Fruit fly (Drosophila melanogaster): ENCODE results near the gene CG6013.

CG6013 gene

DNA sequence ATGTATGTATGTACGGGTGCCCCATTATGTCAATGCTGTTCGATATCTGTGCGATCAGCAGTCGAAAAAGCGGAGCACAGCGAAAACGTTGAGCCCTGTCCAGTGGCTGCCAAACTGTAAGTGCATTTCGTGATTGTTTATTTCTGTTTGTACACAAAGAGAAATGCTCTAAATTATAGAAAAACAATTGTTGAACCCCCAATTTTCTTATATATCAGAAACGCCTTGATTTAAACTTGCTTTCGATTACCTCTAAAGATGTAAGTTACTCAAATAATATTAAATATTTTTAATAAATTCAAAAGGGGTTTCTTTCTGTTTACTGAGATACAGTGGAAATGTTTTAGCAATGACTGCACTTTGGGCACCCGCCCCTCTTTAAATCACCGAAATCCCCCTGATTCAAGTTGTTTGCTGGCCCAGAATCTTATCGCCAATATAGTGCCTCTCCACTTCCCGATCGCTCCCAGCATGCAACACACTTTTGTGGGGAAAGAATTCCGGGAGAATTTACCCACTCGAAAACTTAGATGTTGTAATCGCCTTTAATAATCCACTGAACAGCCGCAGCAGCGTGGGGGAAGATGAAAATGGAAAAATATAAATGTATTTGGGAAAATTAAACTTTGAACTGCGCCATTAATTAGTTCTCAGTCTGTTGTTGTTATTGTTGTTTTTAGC is 16.4 kb upstream of the CG6013 start (continued):
- TF ChIP-seq CG9215 (GFP tag; IDR thresholded peaks at IDR 0.05): no peak
- TF ChIP-seq gem (tag; optimal IDR thresholded peaks at IDR 0.05): peak; percentile 74
- no peak for TF ChIP-seq Nf-YA (GFP tag; IDR thresholded peaks at IDR 0.05)
- no peak for TF ChIP-seq sima (GFP tag; optimal IDR thresholded peaks at IDR 0.05)
- TF ChIP-seq HHEX (GFP tag; optimal IDR thresholded peaks at IDR 0.05): peak; percentile 3
- TF ChIP-seq Hr51 (GFP tag; optimal IDR thresholded peaks at IDR 0.05): peak in 1 of 2 experiments; percentile 31
- no peak for TF ChIP-seq CG8359 (GFP tag; optimal IDR thresholded peaks at IDR 0.05; ENCODE audit: borderline replicate concordance)
- TF ChIP-seq dmrt99B (tag; optimal IDR thresholded peaks at IDR 0.05): peak; percentile 70
- no peak for TF ChIP-seq chn (GFP tag; optimal IDR thresholded peaks at IDR 0.05)
- TF ChIP-seq PHDP (tag; optimal IDR thresholded peaks at IDR 0.05): peak; percentile 37
- TF ChIP-seq hbn (GFP tag; IDR thresholded peaks at IDR 0.05; ENCODE audit: partially characterized antibody): no peak
- no peak for TF ChIP-seq pnt (GFP tag; optimal IDR thresholded peaks at IDR 0.05)
- no peak for TF ChIP-seq CG6175 (GFP tag; IDR thresholded peaks at IDR 0.05)
- TF ChIP-seq CG30403 (GFP tag; optimal IDR thresholded peaks at IDR 0.05): peak; percentile 31
- no peak for TF ChIP-seq ro (GFP tag; IDR thresholded peaks at IDR 0.05)
- TF ChIP-seq run (tag; optimal IDR thresholded peaks at IDR 0.05): no peak
- no peak for TF ChIP-seq otp (GFP tag; IDR thresholded peaks at IDR 0.05)
- TF ChIP-seq CG7987 (GFP tag; optimal IDR thresholded peaks at IDR 0.05): no peak
- TF ChIP-seq CG14860 (GFP tag; IDR thresholded peaks at IDR 0.05; ENCODE audit: partially characterized antibody): no peak
- no peak for TF ChIP-seq ato (GFP tag; IDR thresholded peaks at IDR 0.05; ENCODE audit: partially characterized antibody)
- TF ChIP-seq bcd (GFP tag; optimal IDR thresholded peaks at IDR 0.05): no peak
- TF ChIP-seq chif (GFP tag; optimal IDR thresholded peaks at IDR 0.05): peak in 1 of 2 experiments; percentile 15
- no peak for TF ChIP-seq pita (GFP tag; optimal IDR thresholded peaks at IDR 0.05)
- TF ChIP-seq CG33557 (GFP tag; optimal IDR thresholded peaks at IDR 0.05): no peak
- no peak for TF ChIP-seq Gsc (GFP tag; IDR thresholded peaks at IDR 0.05)
- no peak for TF ChIP-seq CG30431 (GFP tag; optimal IDR thresholded peaks at IDR 0.05)
- TF ChIP-seq z (GFP tag; IDR thresholded peaks at IDR 0.05): 0 out of 3 replicates have a peak, but pooled peaks have one; percentile 30
- TF ChIP-seq pan (optimal IDR thresholded peaks at IDR 0.05): no peak
- TF ChIP-seq pan (GFP tag; optimal IDR thresholded peaks at IDR 0.05 in 1 of 2, IDR thresholded peaks at IDR 0.05 in 1 of 2): peak in 1 of 2 experiments; percentile 71
- TF ChIP-seq CG7357 (GFP tag; IDR thresholded peaks at IDR 0.05): no peak
- no peak; the same call in 1 of the 2 replicates for TF ChIP-seq CG5953 (GFP tag; IDR thresholded peaks at IDR 0.05)
- peak; percentile 24 for TF ChIP-seq CG18599 (GFP tag; optimal IDR thresholded peaks at IDR 0.05)
- TF ChIP-seq Adf1 (GFP tag; IDR thresholded peaks at IDR 0.05): no peak
- TF ChIP-seq CG4360 (GFP tag; IDR thresholded peaks at IDR 0.05): peak; percentile 39; the same call in 1 of the 2 replicates
- peak; percentile 34; the same call in 1 of the 2 replicates for TF ChIP-seq peb (GFP tag; IDR thresholded peaks at IDR 0.05)
- no peak for TF ChIP-seq cg (GFP tag; optimal IDR thresholded peaks at IDR 0.05)
- TF ChIP-seq Dfd (GFP tag; optimal IDR thresholded peaks at IDR 0.05): no peak
- peak; percentile 94 for TF ChIP-seq CG6654 (GFP tag; optimal IDR thresholded peaks at IDR 0.05)
- TF ChIP-seq CG15479 (GFP tag; optimal IDR thresholded peaks at IDR 0.05): no peak
- no peak for TF ChIP-seq CG33213 (GFP tag; optimal IDR thresholded peaks at IDR 0.05)
- TF ChIP-seq CG7839 (tag; optimal IDR thresholded peaks at IDR 0.05): peak; percentile 60
- no peak for TF ChIP-seq CG17568 (GFP tag; optimal IDR thresholded peaks at IDR 0.05)
- TF ChIP-seq CG11085 (GFP tag; IDR thresholded peaks at IDR 0.05): no peak
- TF ChIP-seq Hsf (GFP tag; optimal IDR thresholded peaks at IDR 0.05): no peak
- no peak for TF ChIP-seq hb (GFP tag; IDR thresholded peaks at IDR 0.05; ENCODE audit: partially characterized antibody)
- no peak for TF ChIP-seq Kr (GFP tag; optimal IDR thresholded peaks at IDR 0.05)
- TF ChIP-seq odd (GFP tag; optimal IDR thresholded peaks at IDR 0.05): no peak
- 0 out of 3 replicates have a peak, but pooled peaks have one; percentile 35 for TF ChIP-seq CG11695 (GFP tag; IDR thresholded peaks at IDR 0.05)
- no peak for TF ChIP-seq lov (optimal IDR thresholded peaks at IDR 0.05)
- no peak for TF ChIP-seq lov (GFP tag; IDR thresholded peaks at IDR 0.05)

All from whole organism, embryonic.